Fruit fly (Drosophila melanogaster): ENCODE measurements around the gene CG15803.

The CG15803 gene

dm6 chr3R:18381014-18381512 lies 20.5 kb upstream of the CG15803 start, which contains the start of gene CG7675:
Gene CG7675, minus strand, starts transcription at chr3R:18381178.
- no peak for TF ChIP-seq noc (tag; optimal IDR thresholded peaks at IDR 0.05)

DNA sequence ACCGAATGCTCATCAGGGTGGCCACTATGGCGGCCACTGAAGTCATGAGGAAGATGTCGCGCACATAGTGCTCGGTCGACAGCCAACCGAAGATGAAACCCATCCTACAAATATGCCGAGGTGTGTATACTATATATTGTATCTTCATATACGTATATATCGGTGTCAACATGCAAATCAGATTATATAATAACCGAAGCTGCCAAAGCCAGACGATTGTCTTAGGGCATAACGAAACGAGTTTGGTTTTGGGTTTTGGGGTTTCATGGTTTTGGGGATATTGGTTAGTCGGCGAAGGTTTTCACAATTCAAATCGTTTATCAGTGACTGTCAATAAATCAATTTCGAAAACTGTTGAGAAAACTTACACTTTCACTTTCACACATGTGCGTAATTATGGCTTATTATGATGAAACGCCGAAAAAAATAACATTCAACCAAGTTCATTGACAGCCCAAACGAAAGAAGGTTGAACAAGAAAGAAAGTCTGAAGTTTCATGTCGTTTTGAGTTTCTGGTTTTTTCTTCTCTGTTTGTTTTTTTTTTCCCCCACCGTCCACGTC lies 19.8 kb upstream of the CG15803 start:
- TF ChIP-seq noc (tag; optimal IDR thresholded peaks at IDR 0.05) = no peak

- no peak for TF ChIP-seq noc (tag; optimal IDR thresholded peaks at IDR 0.05)
Measured at dm6 chr3R:18372688-18373304, 12.3 kb upstream of the CG15803 start, which contains the start of gene gl. Gene gl, minus strand, starts transcription at chr3R:18372738.

DNA sequence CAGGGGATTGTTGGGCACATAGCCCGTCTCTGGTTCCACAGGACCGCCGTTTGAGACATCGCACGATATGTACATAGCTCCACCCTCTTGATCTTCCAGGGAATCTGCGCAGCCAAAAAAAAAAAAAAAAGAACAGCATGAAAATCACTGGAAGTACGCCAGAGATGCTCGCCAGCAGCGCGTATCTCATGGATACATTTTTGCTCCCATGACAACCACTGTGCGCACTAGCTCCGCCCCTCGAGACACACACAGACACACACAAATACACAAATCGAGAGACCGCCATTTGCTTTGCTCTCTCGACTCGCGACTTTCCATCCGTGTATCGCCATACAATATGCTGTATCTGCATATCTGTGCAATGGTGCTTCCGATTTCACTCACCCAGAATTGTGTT lies 10.8 kb upstream of the CG15803 start:
- TF ChIP-seq noc (tag; optimal IDR thresholded peaks at IDR 0.05) = no peak

DNA sequence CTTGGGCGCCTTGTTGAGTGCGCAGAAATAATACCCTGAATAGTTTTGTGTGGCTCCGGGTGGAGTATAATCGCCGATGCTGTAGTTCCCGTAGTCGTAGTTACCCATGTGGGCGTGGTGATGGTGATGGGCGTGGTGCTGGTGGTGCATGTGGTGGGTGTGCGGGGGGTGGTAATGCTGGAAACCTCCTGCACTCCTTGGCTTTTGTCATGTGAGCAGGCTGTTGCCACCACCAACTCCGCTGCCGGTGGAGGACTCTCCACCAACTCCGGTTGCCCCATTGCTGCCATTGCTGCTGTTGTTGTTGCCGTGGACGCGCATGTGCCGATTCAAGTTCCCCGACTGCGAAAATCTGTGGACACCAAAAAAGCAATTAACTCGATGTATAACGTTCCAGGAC lies 8.1 kb upstream of the CG15803 start:
- TF ChIP-seq noc (tag; optimal IDR thresholded peaks at IDR 0.05) = no peak

DNA sequence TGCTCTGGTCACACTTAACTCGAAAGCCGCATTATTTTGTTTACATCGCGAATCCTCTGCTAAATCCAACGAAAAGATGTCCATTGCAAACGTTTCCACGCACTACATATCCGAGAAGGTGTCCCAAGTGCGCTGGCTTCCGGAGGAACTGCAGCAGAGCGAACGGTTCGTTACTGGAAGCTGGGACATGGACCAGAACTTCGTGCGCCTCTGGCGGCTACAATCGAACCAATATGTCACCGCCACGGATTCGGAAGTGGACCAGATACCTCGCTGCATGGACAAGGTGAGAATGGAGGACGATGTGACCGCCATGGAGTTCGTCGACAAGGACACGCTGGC lies 6.1 kb upstream of the CG15803 start:
- no peak for TF ChIP-seq noc (tag; optimal IDR thresholded peaks at IDR 0.05)

dm6 chr3R:18365978-18366643 lies 5.6 kb upstream of the CG15803 start, which contains the start of the genes WRNexo and Nup43:
Gene WRNexo, minus strand, starts transcription at chr3R:18366162.
Gene Nup43, plus strand, starts transcription at chr3R:18366638.
- no peak for TF ChIP-seq noc (tag; optimal IDR thresholded peaks at IDR 0.05)

DNA sequence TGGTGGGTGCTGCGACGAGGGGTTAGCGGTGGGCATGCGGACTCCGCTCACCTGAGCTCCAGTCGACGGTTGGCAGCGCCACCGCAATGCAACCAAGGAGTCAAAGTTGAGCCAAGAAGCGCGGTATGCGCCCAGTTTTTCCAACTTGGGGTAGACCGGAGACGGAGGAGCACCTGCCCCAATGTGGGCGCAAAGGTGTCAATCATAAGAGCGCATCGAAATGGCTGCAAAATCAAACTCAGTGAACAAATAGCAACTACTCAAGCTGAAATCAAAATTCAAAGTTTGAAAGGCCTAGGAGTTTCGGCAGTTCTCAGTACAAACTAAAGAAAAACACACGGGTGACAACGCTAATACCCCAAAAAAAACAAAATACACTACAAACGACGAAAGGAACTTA lies 1.2 kb upstream of the CG15803 start, which contains the start of gene hmw:
hmw (plus strand) TSS at position 301 of the 400 bp plus-strand sequence.
- no peak for TF ChIP-seq noc (tag; optimal IDR thresholded peaks at IDR 0.05)

- TF ChIP-seq noc (tag; optimal IDR thresholded peaks at IDR 0.05) = no peak
Measured at dm6 chr3R:18355781-18356180, 4.7 kb downstream of the CG15803 start.

DNA sequence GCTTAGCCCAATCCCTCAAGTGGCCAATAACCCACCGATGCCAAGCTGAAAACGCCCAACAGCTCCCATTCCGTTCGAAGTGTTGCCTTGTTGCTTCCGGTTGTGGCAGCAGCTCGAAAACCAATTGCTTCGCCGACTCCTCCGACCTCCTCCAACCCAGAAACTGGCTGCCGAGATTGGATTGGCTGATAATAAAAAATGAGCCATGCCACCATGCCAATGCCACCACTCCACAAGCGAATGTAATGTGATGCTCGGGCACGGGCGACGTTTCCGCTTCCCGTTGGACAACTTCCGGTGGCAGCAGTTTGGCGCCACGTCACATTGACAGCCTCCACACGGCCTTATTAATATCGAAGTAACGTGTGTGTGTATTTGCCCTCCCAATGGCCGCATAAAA lies 22.0 kb downstream of the CG15803 start:
- no peak for TF ChIP-seq noc (tag; optimal IDR thresholded peaks at IDR 0.05)

DNA sequence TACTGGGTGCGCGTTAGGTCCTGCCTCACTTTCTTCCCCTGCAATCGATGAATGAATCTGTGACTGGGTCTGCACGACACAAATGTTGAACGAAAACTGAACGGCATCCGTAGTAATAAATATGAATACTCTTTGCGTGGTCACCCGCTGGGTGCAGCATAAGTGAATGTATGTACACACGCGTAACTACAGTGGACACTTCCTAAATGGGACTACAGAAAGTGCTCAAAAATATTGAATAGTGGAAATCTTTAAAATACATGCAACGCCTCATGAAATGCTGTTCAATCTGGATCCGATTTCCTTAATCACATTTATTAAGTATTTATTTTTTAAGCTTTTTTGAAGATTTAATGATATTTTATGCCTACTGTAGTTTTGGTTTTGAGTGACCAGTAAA lies 31.7 kb downstream of the CG15803 start, which contains the start of gene naz:
naz (minus strand) TSS at position 101 of the 400 bp plus-strand sequence.
- TF ChIP-seq noc (tag; optimal IDR thresholded peaks at IDR 0.05) = no peak

- no peak for TF ChIP-seq noc (tag; optimal IDR thresholded peaks at IDR 0.05)
Measured at dm6 chr3R:18314824-18315690, 45.5 kb downstream of the CG15803 start.

DNA sequence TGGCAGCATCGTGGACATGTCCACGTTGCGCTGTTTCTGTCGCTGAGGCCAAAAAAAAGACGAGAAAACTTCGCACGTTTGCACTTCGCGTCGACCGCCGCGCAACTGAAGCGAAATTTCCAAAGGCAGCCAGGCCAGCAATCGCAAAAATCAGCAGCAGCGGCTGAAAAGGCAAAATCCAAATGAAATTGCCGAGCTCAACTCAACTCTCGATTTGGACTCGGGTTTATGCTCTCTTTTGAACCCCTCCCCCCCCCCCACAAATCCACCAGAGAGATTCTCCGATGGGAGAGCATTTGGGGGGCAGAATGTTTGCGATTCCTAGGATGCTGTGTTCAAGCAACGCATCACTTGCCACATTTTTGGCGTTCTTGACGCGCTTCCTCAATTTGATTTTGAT lies 46.2 kb downstream of the CG15803 start, which contains the start of gene PKD:
PKD (minus strand) TSS at position 88 of the 400 bp plus-strand sequence.
- TF ChIP-seq noc (tag; optimal IDR thresholded peaks at IDR 0.05) = no peak

DNA sequence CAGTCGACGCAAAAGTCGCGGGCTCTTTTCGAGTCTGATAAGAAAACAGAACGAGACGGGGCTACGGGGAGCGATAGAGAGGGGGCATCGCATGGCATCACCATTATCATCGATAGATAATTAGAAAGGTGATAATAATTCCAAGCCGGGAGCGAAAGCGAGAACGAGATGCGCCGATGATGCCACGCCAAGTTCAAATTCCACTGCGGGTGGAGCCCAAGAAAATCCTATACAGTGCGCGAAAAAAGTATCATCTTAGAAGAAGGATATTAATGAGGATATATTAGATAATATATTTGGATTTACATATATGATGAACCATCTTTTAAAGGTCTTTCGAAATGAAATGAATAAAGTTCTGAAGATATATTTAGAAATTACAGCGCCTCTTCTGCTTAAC lies 47.8 kb downstream of the CG15803 start:
- peak; percentile 30 for TF ChIP-seq noc (tag; optimal IDR thresholded peaks at IDR 0.05)

dm6 chr3R:18311368-18311919 lies 49.1 kb downstream of the CG15803 start:
- TF ChIP-seq noc (tag; optimal IDR thresholded peaks at IDR 0.05) = peak; percentile 10

All from whole organism, larva.